Worm (Caenorhabditis elegans) whole organism, young adult: ENCODE results near the gene C45H4.18.

ENCODE experiments used
- Y53G8AR.9 ChIP-seq: fragments of 200-800 bp; sonication (Bioruptor generic); conservative IDR thresholded peaks from 2 replicates; pipeline ENCODE4 v1.3.6; 2022; ENCODE audit warnings: missing genetic modification reagents, missing genetic modification characterization, missing compliant biosample characterization
- bed-2 ChIP-seq: fragments of 200-800 bp; sonication (Bioruptor generic); IDR thresholded peaks from 2 replicates; pipeline ENCODE4 v1.3.6; 2022; ENCODE audit warnings: missing genetic modification reagents, missing genetic modification characterization, missing compliant biosample characterization
- lin-26 ChIP-seq: fragments of 200-800 bp; sonication (Bioruptor generic); IDR thresholded peaks from 2 replicates; pipeline ENCODE4 v1.3.6; 2022; ENCODE audit warnings: missing genetic modification reagents, missing genetic modification characterization, missing compliant biosample characterization
- madf-6 ChIP-seq: fragments of 200-800 bp; sonication (Bioruptor generic); IDR thresholded peaks from 2 replicates; pipeline ENCODE4 v1.3.6; 2022; ENCODE audit warnings: missing genetic modification reagents, missing genetic modification characterization, missing compliant biosample characterization
- mes-4 ChIP-seq: sonication (generic microtip); optimal IDR thresholded peaks from 2 replicates; lab custom pipeline; 2016; ENCODE audit warnings: missing genotype, missing genetic modification characterization, missing compliant biosample characterization
- pha-4 ChIP-seq: fragments of 150-350 bp; sonication (generic microtip); optimal IDR thresholded peaks from 2 replicates; lab custom pipeline; 2014; ENCODE audit warnings: missing biosample characterization, missing genetic modification reagents, missing genetic modification characterization
- rpc-1 ChIP-seq, 2 experiments: fragments of 150-350 bp in 1 of 2; sonication (generic microtip) in 1 of 2; optimal IDR thresholded peaks; 2 replicates each; lab custom pipeline; 2014 to 2018; ENCODE audit warnings: missing biosample characterization in 1 of 2, missing genetic modification characterization in 1 of 2, missing genetic modification reagents in 1 of 2, missing genotype in 1 of 2

DNA sequence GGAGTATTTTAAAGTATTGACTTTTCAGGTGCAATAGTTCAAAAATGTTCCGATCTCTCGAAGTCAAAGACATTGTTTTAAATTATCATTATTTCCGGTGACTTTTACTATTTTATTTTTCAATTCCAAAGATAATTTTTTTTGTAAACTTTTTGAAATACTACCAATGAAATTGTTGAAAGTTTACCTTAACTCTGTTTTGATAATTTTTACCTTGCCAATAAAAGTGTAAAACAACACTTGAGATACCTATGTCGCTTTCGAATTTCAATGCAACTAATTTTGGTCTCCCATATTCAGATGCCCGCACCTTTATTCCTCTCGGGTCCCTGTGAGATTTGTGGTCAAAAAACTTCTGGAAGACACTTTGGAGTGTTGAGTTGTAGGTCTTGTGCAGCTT lies 49.8 kb downstream of the C45H4.18 start, which contains the start of gene nhr-103:
- no peak for TF ChIP-seq mes-4 (tag; lab: Kevin White, UChicago)
- TF ChIP-seq lin-26 (GFP tag; lab: Robert Waterston, UW) = no peak
- TF ChIP-seq Y53G8AR.9 (GFP tag; lab: Robert Waterston, UW) = no peak
- TF ChIP-seq pha-4 = no peak
- no peak for TF ChIP-seq bed-2 (GFP tag; lab: Robert Waterston, UW)
- TF ChIP-seq rpc-1 (optimal IDR thresholded peaks at IDR 0.05; lab: Kevin White, UChicago) = no peak
- no peak for TF ChIP-seq rpc-1 (tag; optimal IDR thresholded peaks at IDR 0.05; lab: Kevin White, UChicago)
- TF ChIP-seq madf-6 (GFP tag; lab: Robert Waterston, UW) = no peak
